ENCODE assay signal across 4 fruit fly cellular contexts in genomic region chrX:12248836-12249235, dm6.
TF ChIP-seq lines count a peak whose summit lies in the region.

No protein-coding gene starts in this region.

- TF ChIP-seq CTCF in whole organism, embryonic (GFP tag; optimal IDR thresholded peaks at IDR 0.05; lab: Kevin White, UChicago), result no peak

TF ChIP-seq in whole organism, embryonic, 481 proteins besides CTCF, POLR2A, EP300 and RAD21 (continues in another document):
- TF ChIP-seq Bteb2 (GFP tag; optimal IDR thresholded peaks at IDR 0.05; lab: Kevin White, UChicago) (no peak), pb (GFP tag; optimal IDR thresholded peaks at IDR 0.05; lab: Kevin White, UChicago) (no peak), CG3407 (GFP tag; optimal IDR thresholded peaks at IDR 0.05; lab: Kevin White, UChicago) (peak; percentile 15), Myb (GFP tag; optimal IDR thresholded peaks at IDR 0.05; lab: Kevin White, UChicago) (no peak), CG18599 (GFP tag; optimal IDR thresholded peaks at IDR 0.05; lab: Kevin White, UChicago) (peak; percentile 44), CG12219 (GFP tag; optimal IDR thresholded peaks at IDR 0.05; lab: Kevin White, UChicago) (peak; percentile 42), CG14667 (GFP tag; IDR thresholded peaks at IDR 0.05; lab: Robert Waterston, UW) (no peak), gfzf (GFP tag; optimal IDR thresholded peaks at IDR 0.05; lab: Kevin White, UChicago) (no peak), CG9215 (GFP tag; IDR thresholded peaks at IDR 0.05; lab: Robert Waterston, UW) (no peak), CG9876 (GFP tag; optimal IDR thresholded peaks at IDR 0.05; lab: Kevin White, UChicago) (no peak), Nf-YB (GFP tag; optimal IDR thresholded peaks at IDR 0.05; lab: Kevin White, UChicago) (no peak), prd (optimal IDR thresholded peaks at IDR 0.05; lab: Kevin White, UChicago) (no peak), prd (GFP tag; IDR thresholded peaks at IDR 0.05; lab: Robert Waterston, UW) (peak; percentile 37; the same call in 1 of the 3 replicates), Spps (tag; optimal IDR thresholded peaks at IDR 0.05; lab: Kevin White, UChicago) (peak; percentile 2), caup (GFP tag; optimal IDR thresholded peaks at IDR 0.05; lab: Kevin White, UChicago; ENCODE audit: severe bottlenecking) (peak; percentile 4), az2 (GFP tag; optimal IDR thresholded peaks at IDR 0.05; lab: Kevin White, UChicago) (peak; percentile 38), gsb-n (tag; optimal IDR thresholded peaks at IDR 0.05; lab: Kevin White, UChicago) (peak; percentile 1), scrt (GFP tag; optimal IDR thresholded peaks at IDR 0.05; lab: Kevin White, UChicago) (peak; percentile 9), org-1 (GFP tag; optimal IDR thresholded peaks at IDR 0.05; lab: Kevin White, UChicago) (no peak), Dbx (GFP tag; IDR thresholded peaks at IDR 0.05; lab: Robert Waterston, UW) (no peak), lmd (GFP tag; IDR thresholded peaks at IDR 0.05; lab: Robert Waterston, UW) (no peak), CG2202 (tag; optimal IDR thresholded peaks at IDR 0.05; lab: Kevin White, UChicago) (peak; percentile 5), Ptx1 (GFP tag; IDR thresholded peaks at IDR 0.05; lab: Robert Waterston, UW) (peak; percentile 47)

TF ChIP-seq in whole organism, prepupa, 60 proteins besides CTCF, POLR2A, EP300 and RAD21 (continues in another document):
- TF ChIP-seq Sox14 (GFP tag; optimal IDR thresholded peaks at IDR 0.05; lab: Kevin White, UChicago) (no peak), CG10631 (GFP tag; optimal IDR thresholded peaks at IDR 0.05; lab: Kevin White, UChicago) (peak; percentile 7), Smox (GFP tag; optimal IDR thresholded peaks at IDR 0.05; lab: Kevin White, UChicago) (peak; percentile 50), cyc (GFP tag; optimal IDR thresholded peaks at IDR 0.05; lab: Kevin White, UChicago) (peak; percentile 3), fkh (GFP tag; optimal IDR thresholded peaks at IDR 0.05; lab: Kevin White, UChicago) (no peak), Eip75B (GFP tag; optimal IDR thresholded peaks at IDR 0.05; lab: Kevin White, UChicago) (no peak), CG10669 (GFP tag; optimal IDR thresholded peaks at IDR 0.05; lab: Kevin White, UChicago) (no peak), Hr4 (GFP tag; optimal IDR thresholded peaks at IDR 0.05; lab: Kevin White, UChicago) (no peak), CG11762 (GFP tag; optimal IDR thresholded peaks at IDR 0.05; lab: Kevin White, UChicago; ENCODE audit: insufficient read depth) (no peak), CG6854 (GFP tag; optimal IDR thresholded peaks at IDR 0.05; lab: Kevin White, UChicago) (no peak), CG1621 (tag; optimal IDR thresholded peaks at IDR 0.05; lab: Kevin White, UChicago) (no peak), svp (GFP tag; lab: Kevin White, UChicago) (peak; percentile 51), CG3919 (GFP tag; optimal IDR thresholded peaks at IDR 0.05; lab: Kevin White, UChicago) (no peak), CG3032 (tag; optimal IDR thresholded peaks at IDR 0.05; lab: Kevin White, UChicago) (no peak), CG6163 (GFP tag; IDR thresholded peaks at IDR 0.05; lab: Robert Waterston, UW) (no peak), achi (GFP tag; optimal IDR thresholded peaks at IDR 0.05; lab: Kevin White, UChicago) (peak; percentile 7), esn (GFP tag; optimal IDR thresholded peaks at IDR 0.05; lab: Kevin White, UChicago) (peak; percentile 22), Blimp-1 (GFP tag; optimal IDR thresholded peaks at IDR 0.05; lab: Kevin White, UChicago) (no peak), CG8319 (GFP tag; optimal IDR thresholded peaks at IDR 0.05; lab: Kevin White, UChicago) (no peak), dsx (GFP tag; optimal IDR thresholded peaks at IDR 0.05; lab: Kevin White, UChicago; ENCODE audit: poor library complexity, severe bottlenecking) (no peak), CG6792 (GFP tag; optimal IDR thresholded peaks at IDR 0.05; lab: Kevin White, UChicago) (no peak), topi (GFP tag; optimal IDR thresholded peaks at IDR 0.05; lab: Kevin White, UChicago) (peak; percentile 7), Hr38 (GFP tag; optimal IDR thresholded peaks at IDR 0.05; lab: Kevin White, UChicago) (no peak), Eip93F (GFP tag; optimal IDR thresholded peaks at IDR 0.05; lab: Kevin White, UChicago) (no peak), pdm3 (GFP tag; optimal IDR thresholded peaks at IDR 0.05; lab: Kevin White, UChicago) (peak; percentile 24)

TF ChIP-seq in whole organism, pupa, 21 proteins besides CTCF, POLR2A, EP300 and RAD21:
- no peak for TF ChIP-seq Snoo (tag; optimal IDR thresholded peaks at IDR 0.05; lab: Kevin White, UChicago)
- no peak for TF ChIP-seq CG34367 (tag; optimal IDR thresholded peaks at IDR 0.05; lab: Kevin White, UChicago)
- TF ChIP-seq Ets98B (GFP tag; IDR thresholded peaks at IDR 0.05; lab: Robert Waterston, UW), result no peak
- no peak for TF ChIP-seq CG32121 (GFP tag; IDR thresholded peaks at IDR 0.05; lab: Robert Waterston, UW)
- TF ChIP-seq CG15710 (tag; optimal IDR thresholded peaks at IDR 0.05; lab: Kevin White, UChicago), result peak; percentile 13
- TF ChIP-seq EcR (GFP tag; optimal IDR thresholded peaks at IDR 0.05; lab: Kevin White, UChicago), result no peak
- TF ChIP-seq Pif1A (GFP tag; optimal IDR thresholded peaks at IDR 0.05; lab: Kevin White, UChicago), result no peak
- TF ChIP-seq CG12605 (GFP tag; IDR thresholded peaks at IDR 0.05; lab: Robert Waterston, UW), result no peak
- TF ChIP-seq CG9948 (tag; optimal IDR thresholded peaks at IDR 0.05; lab: Kevin White, UChicago), result peak; percentile 18
- no peak for TF ChIP-seq CG10348 (GFP tag; IDR thresholded peaks at IDR 0.05; lab: Robert Waterston, UW)
- peak; percentile 29 for TF ChIP-seq CG8159 (tag; optimal IDR thresholded peaks at IDR 0.05; lab: Kevin White, UChicago)
- no peak for TF ChIP-seq fd96Ca (GFP tag; IDR thresholded peaks at IDR 0.05; lab: Robert Waterston, UW)
- no peak for TF ChIP-seq CG13204 (GFP tag; optimal IDR thresholded peaks at IDR 0.05; lab: Kevin White, UChicago)
- no peak for TF ChIP-seq CG8301 (tag; optimal IDR thresholded peaks at IDR 0.05; lab: Kevin White, UChicago)
- no peak for TF ChIP-seq Pif1B (GFP tag; optimal IDR thresholded peaks at IDR 0.05; lab: Kevin White, UChicago)
- no peak for TF ChIP-seq gl (tag; optimal IDR thresholded peaks at IDR 0.05; lab: Kevin White, UChicago)
- peak; percentile 23 for TF ChIP-seq CG17806 (tag; optimal IDR thresholded peaks at IDR 0.05; lab: Kevin White, UChicago)
- TF ChIP-seq D1 (tag; optimal IDR thresholded peaks at IDR 0.05; lab: Kevin White, UChicago), result no peak
- no peak for TF ChIP-seq CG14655 (GFP tag; optimal IDR thresholded peaks at IDR 0.05; lab: Kevin White, UChicago)
- TF ChIP-seq CG4496 (GFP tag; IDR thresholded peaks at IDR 0.05; lab: Robert Waterston, UW), result no peak
- TF ChIP-seq rn (GFP tag; IDR thresholded peaks at IDR 0.05; lab: Robert Waterston, UW), result no peak

TF ChIP-seq in whole organism, wandering third instar larva, 38 proteins besides CTCF, POLR2A, EP300 and RAD21:
- TF ChIP-seq GATAd (GFP tag; optimal IDR thresholded peaks at IDR 0.05; lab: Kevin White, UChicago) (no peak), HLH106 (tag; optimal IDR thresholded peaks at IDR 0.05; lab: Kevin White, UChicago) (peak; percentile 51), CG32264 (GFP tag; optimal IDR thresholded peaks at IDR 0.05; lab: Kevin White, UChicago) (no peak), rgr (GFP tag; optimal IDR thresholded peaks at IDR 0.05; lab: Kevin White, UChicago) (peak; percentile 25), Abd-B (GFP tag; optimal IDR thresholded peaks at IDR 0.05; lab: Kevin White, UChicago) (no peak), fru (GFP tag; optimal IDR thresholded peaks at IDR 0.05; lab: Kevin White, UChicago) (peak; percentile 25), OdsH (GFP tag; optimal IDR thresholded peaks at IDR 0.05; lab: Kevin White, UChicago) (peak; percentile 14), ey (GFP tag; optimal IDR thresholded peaks at IDR 0.05; lab: Kevin White, UChicago) (peak; percentile 21), dl (GFP tag; optimal IDR thresholded peaks at IDR 0.05; lab: Kevin White, UChicago; ENCODE audit: insufficient read depth in 1 of 2, partially characterized antibody in 2 of 2) (no peak), Sp1 (GFP tag; optimal IDR thresholded peaks at IDR 0.05; lab: Kevin White, UChicago) (peak; percentile 21), foxo (GFP tag; optimal IDR thresholded peaks at IDR 0.05; lab: Kevin White, UChicago) (peak in 1 of 2 experiments; percentile 44), Hnf4 (GFP tag; optimal IDR thresholded peaks at IDR 0.05; lab: Kevin White, UChicago) (peak; percentile 2), woc (GFP tag; optimal IDR thresholded peaks at IDR 0.05; lab: Kevin White, UChicago) (peak; percentile 38), h (GFP tag; optimal IDR thresholded peaks at IDR 0.05; lab: Kevin White, UChicago) (peak; percentile 34)

Comparison
In these comparisons a context has a peak if more than half of its experiments do, and no peak if none do; other contexts are left out.
1. Of the 7 proteins assayed by ChIP-seq in both whole organism, embryonic and whole organism, prepupa: peak only in whole organism, embryonic: Blimp-1; only in whole organism, prepupa: Hr39; in both: Sox102F; in neither: 4.